Worm (Caenorhabditis elegans) whole organism, L3 larva: Measurements from ENCODE around the gene nspd-5.

Experiments used
- ceh-82 ChIP-seq: fragments of 150-350 bp; optimal IDR thresholded peaks from 2 replicates; lab custom pipeline; 2014; ENCODE audit warnings: missing biosample characterization, missing genetic modification characterization
- unc-62 ChIP-seq: fragments of 150-350 bp; sonication (generic microtip); optimal IDR thresholded peaks from 4 replicates; lab custom pipeline; 2014; ENCODE audit warnings: missing biosample characterization, missing genetic modification reagents, missing genetic modification characterization

DNA sequence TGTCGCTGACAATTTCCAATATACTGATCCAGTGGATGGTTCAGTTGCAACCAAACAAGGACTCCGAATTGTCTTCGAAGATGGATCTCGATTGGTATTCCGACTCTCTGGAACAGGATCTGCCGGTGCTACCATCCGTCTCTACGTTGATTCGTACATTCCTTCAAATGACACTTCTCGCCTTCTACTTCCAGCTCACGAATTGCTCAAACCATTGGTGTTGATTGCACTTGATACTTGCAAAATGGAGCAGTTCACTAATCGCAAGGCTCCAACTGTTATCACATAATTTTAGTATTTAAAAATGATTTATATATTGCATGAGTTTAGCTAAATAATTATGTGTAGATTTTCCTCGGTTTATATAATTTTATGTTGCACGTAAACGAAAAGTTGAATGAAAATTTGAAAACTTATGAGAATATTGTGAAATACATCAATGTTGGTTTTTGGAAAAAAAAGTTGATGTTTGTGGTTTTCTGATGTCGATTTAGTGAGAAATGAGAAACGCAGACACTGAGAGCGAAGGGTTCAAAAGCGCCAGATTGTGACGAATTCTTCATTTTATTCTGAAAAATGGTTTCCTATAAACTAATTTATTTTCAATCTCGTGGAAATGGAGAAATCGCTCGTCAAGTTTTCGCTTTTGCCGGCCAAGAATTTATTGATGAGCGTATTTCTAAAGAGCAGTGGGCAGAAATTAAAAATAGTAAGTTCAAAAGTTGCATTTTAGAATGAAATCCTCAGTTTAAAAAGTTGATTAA lies 31.0 kb upstream of the nspd-5 start, which contains the start of gene gst-9:
- TF ChIP-seq unc-62 (no peak), ceh-82 (tag; lab: Kevin White, UChicago) (no peak)
